Fruit fly (Drosophila melanogaster) whole organism, embryonic: Measurements from ENCODE around the gene CG7675.
A peak's percentile ranks its signal among the peaks of the same experiment; 100 is the strongest.

Experiments
- Atf6 ChIP-seq: fragments of 200-800 bp; sonication (Bioruptor generic); IDR thresholded peaks from 2 replicates; pipeline ENCODE4 v1.3.6; 2022; ENCODE audit warnings: missing biosample characterization, missing genetic modification characterization
- Bteb2 ChIP-seq: fragments of 200-800 bp; sonication (Bioruptor generic); optimal IDR thresholded peaks from 2 replicates; lab custom pipeline; 2016; ENCODE audit warnings: missing biosample characterization, missing genetic modification characterization
- CG12104 ChIP-seq: fragments of 200-800 bp; sonication (Bioruptor generic); optimal IDR thresholded peaks from 3 replicates; lab custom pipeline; 2016; ENCODE audit warnings: missing biosample characterization, missing genetic modification characterization
- CG12155 ChIP-seq: fragments of 200-800 bp; sonication (Bioruptor generic); optimal IDR thresholded peaks from 3 replicates; lab custom pipeline; 2016; ENCODE audit warnings: missing biosample characterization, missing genetic modification characterization
- CG12219 ChIP-seq: fragments of 200-800 bp; sonication (Bioruptor generic); optimal IDR thresholded peaks from 3 replicates; lab custom pipeline; 2018; ENCODE audit warnings: missing biosample characterization, mild to moderate bottlenecking, missing genetic modification characterization
- CG14441 ChIP-seq: fragments of 200-800 bp; sonication (Bioruptor generic); IDR thresholded peaks from 2 replicates; pipeline ENCODE4 v1.3.6; 2022; ENCODE audit warnings: missing biosample characterization, missing genetic modification characterization
- CG1529 ChIP-seq: fragments of 200-800 bp; sonication (Bioruptor generic); optimal IDR thresholded peaks from 3 replicates; lab custom pipeline; 2018; ENCODE audit warnings: missing biosample characterization, missing genetic modification characterization
- CG17912 ChIP-seq: fragments of 200-800 bp; sonication (Bioruptor generic); optimal IDR thresholded peaks from 2 replicates; lab custom pipeline; 2018; ENCODE audit warnings: missing biosample characterization, mild to moderate bottlenecking, missing genetic modification characterization
- CG2678 ChIP-seq: fragments of 200-800 bp; sonication (Bioruptor generic); optimal IDR thresholded peaks from 3 replicates; lab custom pipeline; 2019; ENCODE audit warnings: missing biosample characterization, mild to moderate bottlenecking, missing genetic modification characterization, moderate library complexity
- CG2875 ChIP-seq: fragments of 200-800 bp; sonication (Bioruptor generic); optimal IDR thresholded peaks from 2 replicates; lab custom pipeline; 2017; ENCODE audit warnings: missing biosample characterization, mild to moderate bottlenecking, missing genetic modification characterization, missing genetic modification reagents
- CG30020 ChIP-seq: fragments of 200-800 bp; optimal IDR thresholded peaks from 2 replicates; lab custom pipeline; 2019; ENCODE audit warnings: missing biosample characterization, mild to moderate bottlenecking, missing genetic modification characterization, moderate library complexity
- CG31365 ChIP-seq: fragments of 200-800 bp; sonication (Bioruptor generic); optimal IDR thresholded peaks from 2 replicates; lab custom pipeline; 2018; ENCODE audit warnings: missing biosample characterization, mild to moderate bottlenecking, missing genetic modification characterization
- CG3995 ChIP-seq: fragments of 200-800 bp; sonication (Bioruptor generic); optimal IDR thresholded peaks from 3 replicates; lab custom pipeline; 2016; ENCODE audit warnings: missing biosample characterization, missing genetic modification characterization
- CG6254 ChIP-seq: fragments of 200-800 bp; sonication (Bioruptor generic); optimal IDR thresholded peaks from 3 replicates; lab custom pipeline; 2017; ENCODE audit warnings: mild to moderate bottlenecking, missing biosample characterization, missing genetic modification reagents, missing genetic modification characterization
- CG6813 ChIP-seq: fragments of 200-800 bp; sonication (Bioruptor generic); optimal IDR thresholded peaks from 2 replicates; lab custom pipeline; 2017; ENCODE audit warnings: missing biosample characterization, missing genetic modification characterization, mild to moderate bottlenecking, moderate library complexity, missing genetic modification reagents
- CG7745 ChIP-seq: fragments of 200-800 bp; sonication (Bioruptor generic); optimal IDR thresholded peaks from 2 replicates; lab custom pipeline; 2018; ENCODE audit warnings: missing biosample characterization, mild to moderate bottlenecking, missing genetic modification characterization, moderate library complexity
- CG7839 ChIP-seq: fragments of 200-800 bp; sonication (Bioruptor generic); optimal IDR thresholded peaks from 3 replicates; lab custom pipeline; 2018; ENCODE audit warnings: missing biosample characterization, mild to moderate bottlenecking, missing genetic modification characterization, moderate library complexity
- CG8281 ChIP-seq: fragments of 200-800 bp; sonication (Bioruptor generic); optimal IDR thresholded peaks from 2 replicates; lab custom pipeline; 2018; ENCODE audit warnings: missing biosample characterization, mild to moderate bottlenecking, missing genetic modification characterization, moderate library complexity
- CG9817 ChIP-seq: fragments of 200-800 bp; sonication (Bioruptor generic); optimal IDR thresholded peaks from 2 replicates; lab custom pipeline; 2018; ENCODE audit warnings: missing biosample characterization, mild to moderate bottlenecking, missing genetic modification characterization, moderate library complexity
- CrebB ChIP-seq: fragments of 200-800 bp; sonication (Bioruptor generic); optimal IDR thresholded peaks from 3 replicates; lab custom pipeline; 2018; ENCODE audit warnings: missing biosample characterization, mild to moderate bottlenecking, missing genetic modification characterization
- HLHmδ ChIP-seq: fragments of 200-800 bp; sonication (Bioruptor generic); optimal IDR thresholded peaks from 2 replicates; lab custom pipeline; 2018; ENCODE audit warnings: missing biosample characterization, mild to moderate bottlenecking, missing genetic modification characterization, moderate library complexity
- Hmx ChIP-seq: fragments of 200-800 bp; sonication (Bioruptor generic); optimal IDR thresholded peaks from 2 replicates; lab custom pipeline; 2016; ENCODE audit warnings: missing biosample characterization, missing genetic modification characterization
- Kr ChIP-seq: fragments of 200-800 bp; sonication (Bioruptor generic); optimal IDR thresholded peaks from 2 replicates; lab custom pipeline; 2017; ENCODE audit warnings: missing biosample characterization, mild to moderate bottlenecking, missing genetic modification characterization
- Lpt ChIP-seq: fragments of >200 bp; optimal IDR thresholded peaks from 2 replicates; lab custom pipeline; 2018; ENCODE audit warnings: missing biosample characterization, missing genetic modification characterization
- Mad ChIP-seq: fragments of 200-800 bp; sonication (Bioruptor generic); optimal IDR thresholded peaks from 2 replicates; lab custom pipeline; 2016; ENCODE audit warnings: missing biosample characterization, missing genetic modification characterization
- NK7.1 ChIP-seq: fragments of 200-800 bp; sonication (Bioruptor generic); optimal IDR thresholded peaks from 3 replicates; lab custom pipeline; 2016; ENCODE audit warnings: missing biosample characterization, missing genetic modification characterization
- Neu2 ChIP-seq: fragments of 200-800 bp; sonication (Bioruptor generic); optimal IDR thresholded peaks from 3 replicates; lab custom pipeline; 2016; ENCODE audit warnings: missing biosample characterization, missing genetic modification characterization, borderline replicate concordance
- Nf-YB ChIP-seq: fragments of 200-800 bp; sonication (Bioruptor generic); optimal IDR thresholded peaks from 3 replicates; lab custom pipeline; 2019; ENCODE audit warnings: missing biosample characterization, mild to moderate bottlenecking, missing genetic modification characterization, moderate library complexity
- NfI ChIP-seq: fragments of 200-800 bp; sonication (Bioruptor generic); optimal IDR thresholded peaks from 3 replicates; lab custom pipeline; 2018; ENCODE audit warnings: missing biosample characterization, mild to moderate bottlenecking, missing genetic modification characterization, moderate library complexity
- Six4 ChIP-seq: fragments of 200-800 bp; sonication (Bioruptor generic); optimal IDR thresholded peaks from 2 replicates; lab custom pipeline; 2016; ENCODE audit warnings: missing biosample characterization, missing genetic modification characterization
- Ssrp ChIP-seq: fragments of 200-800 bp; sonication (Bioruptor generic); optimal IDR thresholded peaks from 2 replicates; lab custom pipeline; 2018; ENCODE audit warnings: missing biosample characterization, mild to moderate bottlenecking, missing genetic modification characterization, moderate library complexity
- ab ChIP-seq: fragments of 200-800 bp; sonication (Bioruptor generic); optimal IDR thresholded peaks from 2 replicates; lab custom pipeline; 2016; ENCODE audit warnings: missing biosample characterization, missing genetic modification characterization
- da ChIP-seq: fragments of 200-800 bp; sonication (Bioruptor generic); optimal IDR thresholded peaks from 2 replicates; lab custom pipeline; 2016; ENCODE audit warnings: missing biosample characterization, missing genetic modification characterization
- dmrt11E ChIP-seq: fragments of 200-800 bp; sonication (Bioruptor generic); optimal IDR thresholded peaks from 3 replicates; lab custom pipeline; 2018; ENCODE audit warnings: missing biosample characterization, mild to moderate bottlenecking, missing genetic modification characterization, moderate library complexity
- fd102C ChIP-seq: fragments of 200-800 bp; sonication (Bioruptor generic); optimal IDR thresholded peaks from 2 replicates; lab custom pipeline; 2018; ENCODE audit warnings: missing biosample characterization, mild to moderate bottlenecking, missing genetic modification characterization, moderate library complexity
- gcm ChIP-seq: fragments of 200-800 bp; sonication (Bioruptor generic); optimal IDR thresholded peaks from 2 replicates; lab custom pipeline; 2019; ENCODE audit warnings: missing biosample characterization, mild to moderate bottlenecking, missing genetic modification characterization, moderate library complexity
- ind ChIP-seq: fragments of 200-800 bp; sonication (Bioruptor generic); optimal IDR thresholded peaks from 3 replicates; lab custom pipeline; 2016; ENCODE audit warnings: missing biosample characterization, missing genetic modification characterization
- insv ChIP-seq, 2 experiments: fragments of 200-800 bp; sonication (Bioruptor generic); optimal IDR thresholded peaks; 3 replicates each; lab custom pipeline; 2016 to 2018; ENCODE audit warnings: missing biosample characterization in 2 of 2, missing genetic modification characterization in 2 of 2
- lmd ChIP-seq: fragments of 200-800 bp; sonication (Bioruptor generic); IDR thresholded peaks from 2 replicates; pipeline ENCODE4 v1.3.6; 2022; ENCODE audit warnings: missing biosample characterization, missing genetic modification characterization
- nau ChIP-seq: fragments of 200-800 bp; sonication (Bioruptor generic); optimal IDR thresholded peaks from 3 replicates; lab custom pipeline; 2017; ENCODE audit warnings: missing biosample characterization, mild to moderate bottlenecking, missing genetic modification characterization, missing genetic modification reagents
- nerfin-2 ChIP-seq: fragments of 200-800 bp; sonication (Bioruptor generic); IDR thresholded peaks from 2 replicates; pipeline ENCODE4 v1.3.6; 2022; ENCODE audit warnings: missing biosample characterization, missing genetic modification characterization; ENCODE audit not compliant: partially characterized antibody
- nmo ChIP-seq: fragments of 200-800 bp; sonication (Bioruptor generic); optimal IDR thresholded peaks from 2 replicates; lab custom pipeline; 2018; ENCODE audit warnings: missing biosample characterization, mild to moderate bottlenecking, missing genetic modification characterization, moderate library complexity
- onecut ChIP-seq: fragments of 200-800 bp; sonication (Bioruptor generic); IDR thresholded peaks from 2 replicates; pipeline ENCODE4 v1.3.6; 2022; ENCODE audit warnings: missing biosample characterization, missing genetic modification characterization
- pzg ChIP-seq: fragments of 200-800 bp; sonication (Bioruptor generic); optimal IDR thresholded peaks from 3 replicates; lab custom pipeline; 2018; ENCODE audit warnings: missing biosample characterization, mild to moderate bottlenecking, missing genetic modification characterization, moderate library complexity
- salm ChIP-seq: fragments of 200-800 bp; sonication (Bioruptor generic); optimal IDR thresholded peaks from 2 replicates; lab custom pipeline; 2018; ENCODE audit warnings: missing biosample characterization, mild to moderate bottlenecking, missing genetic modification characterization
- sim ChIP-seq: fragments of 200-800 bp; sonication (Bioruptor generic); IDR thresholded peaks from 2 replicates; pipeline ENCODE4 v1.3.6; 2022; ENCODE audit warnings: missing biosample characterization, missing genetic modification characterization
- sima ChIP-seq: fragments of 200-800 bp; sonication (Bioruptor generic); optimal IDR thresholded peaks from 2 replicates; lab custom pipeline; 2016; ENCODE audit warnings: missing biosample characterization, missing genetic modification characterization
- slp2 ChIP-seq: fragments of 200-800 bp; sonication (Bioruptor generic); optimal IDR thresholded peaks from 2 replicates; lab custom pipeline; 2016; ENCODE audit warnings: missing biosample characterization, missing genetic modification characterization
- stc ChIP-seq: fragments of 200-800 bp; sonication (Bioruptor generic); IDR thresholded peaks from 2 replicates; pipeline ENCODE4 v1.3.6; 2022; ENCODE audit warnings: missing biosample characterization, missing genetic modification characterization
- tap ChIP-seq: fragments of 200-800 bp; optimal IDR thresholded peaks from 3 replicates; lab custom pipeline; 2019; ENCODE audit warnings: missing biosample characterization, mild to moderate bottlenecking, missing genetic modification characterization, moderate library complexity

The CG7675 gene

DNA sequence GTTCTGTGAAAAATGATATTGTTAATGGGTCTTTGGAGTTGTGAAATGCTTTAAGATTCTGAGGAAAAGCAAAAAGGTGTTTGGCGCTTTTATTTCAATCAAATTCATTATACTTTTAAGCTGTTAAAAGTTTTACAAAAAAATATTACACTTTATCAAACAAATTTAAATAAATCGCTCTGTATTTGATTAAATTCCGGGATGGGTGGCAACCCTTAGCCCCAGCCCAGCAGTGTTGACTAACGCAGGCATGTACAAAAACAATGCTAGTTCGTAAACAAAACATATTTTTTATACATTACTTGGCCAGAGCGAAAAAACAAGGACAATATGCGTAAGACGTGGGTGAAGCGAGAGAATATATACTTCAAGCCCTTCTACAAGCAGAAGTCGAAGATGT lies 23.7 kb upstream of the CG7675 start, which contains the start of gene CG7685 (continued):
- TF ChIP-seq CG7745 (tag; lab: Kevin White, UChicago) (no peak), NK7.1 (GFP tag; lab: Kevin White, UChicago) (peak; percentile 5), da (GFP tag; lab: Kevin White, UChicago) (no peak), CG6254 (no peak), CG17912 (GFP tag; lab: Kevin White, UChicago) (peak; percentile 8), CG12104 (GFP tag; lab: Kevin White, UChicago) (peak; percentile 57), tap (tag; lab: Kevin White, UChicago) (peak; percentile 36), Atf6 (GFP tag; lab: Robert Waterston, UW) (peak; percentile 66), Mad (GFP tag; lab: Kevin White, UChicago) (peak; percentile 56), insv (GFP tag; optimal IDR thresholded peaks at IDR 0.05; lab: Kevin White, UChicago) (peak in 1 of 2 experiments; percentile 29), Nf-YB (GFP tag; lab: Kevin White, UChicago) (peak; percentile 28), pzg (GFP tag; lab: Kevin White, UChicago) (peak; percentile 62), CG8281 (tag; lab: Kevin White, UChicago) (no peak), CG14441 (GFP tag; lab: Robert Waterston, UW) (peak; percentile 47), salm (tag; lab: Kevin White, UChicago) (no peak), CG6813 (no peak), CG12155 (GFP tag; lab: Kevin White, UChicago) (peak; percentile 65), CG2678 (tag; lab: Kevin White, UChicago) (peak; percentile 68), ab (GFP tag; lab: Kevin White, UChicago) (no peak), CG9817 (tag; lab: Kevin White, UChicago) (peak; percentile 67), CrebB (tag; lab: Kevin White, UChicago) (peak; percentile 34), Kr (GFP tag; lab: Kevin White, UChicago) (no peak), ind (GFP tag; lab: Kevin White, UChicago) (peak; percentile 52), HLHmδ (GFP tag; lab: Kevin White, UChicago) (no peak), CG31365 (peak; percentile 14), Ssrp (tag; lab: Kevin White, UChicago) (peak; percentile 33), gcm (GFP tag; lab: Kevin White, UChicago) (peak; percentile 44), Six4 (GFP tag; lab: Kevin White, UChicago) (peak; percentile 44), Neu2 (GFP tag; lab: Kevin White, UChicago) (no peak), CG2875 (GFP tag; lab: Kevin White, UChicago) (peak; percentile 11), CG1529 (peak; percentile 8), Lpt (GFP tag; lab: Kevin White, UChicago) (no peak), fd102C (GFP tag; lab: Kevin White, UChicago) (no peak), Hmx (GFP tag; lab: Kevin White, UChicago) (peak; percentile 15), nau (peak; percentile 51), CG3995 (GFP tag; lab: Kevin White, UChicago) (peak; percentile 42), nmo (peak; percentile 45), nerfin-2 (GFP tag; lab: Robert Waterston, UW) (no peak), CG12219 (peak; percentile 29), dmrt11E (tag; lab: Kevin White, UChicago) (peak; percentile 30), CG30020 (tag; lab: Kevin White, UChicago) (peak; percentile 32), lmd (GFP tag; lab: Robert Waterston, UW) (peak; percentile 56; the same call in 1 of the 2 replicates), slp2 (peak; percentile 14), NfI (GFP tag; lab: Kevin White, UChicago) (peak; percentile 68), sim (no peak), Bteb2 (peak; percentile 66), sima (GFP tag; lab: Kevin White, UChicago) (peak; percentile 47), CG7839 (tag; lab: Kevin White, UChicago) (peak; percentile 62), onecut (GFP tag; lab: Robert Waterston, UW) (peak; percentile 63), stc (GFP tag; lab: Robert Waterston, UW) (peak; percentile 8; the same call in 1 of the 2 replicates)
